Fruit fly (Drosophila melanogaster) whole organism, embryonic: Measurements from ENCODE around the gene CG4991.
A peak's percentile ranks its signal among the peaks of the same experiment; 100 is the strongest.

Experiments used
- Adf1 ChIP-seq: fragments of 200-800 bp; sonication (Bioruptor generic); IDR thresholded peaks from 2 replicates; pipeline ENCODE4 v1.3.6; 2022; ENCODE audit warnings: missing biosample characterization, missing genetic modification characterization
- Bdp1 ChIP-seq: fragments of 200-800 bp; sonication (Bioruptor generic); optimal IDR thresholded peaks from 3 replicates; lab custom pipeline; 2016; ENCODE audit warnings: missing biosample characterization, missing genetic modification characterization
- CG11085 ChIP-seq: fragments of 200-800 bp; sonication (Bioruptor generic); IDR thresholded peaks from 2 replicates; pipeline ENCODE4 v1.3.6; 2022; ENCODE audit warnings: missing biosample characterization, missing genetic modification characterization
- CG11504 ChIP-seq: fragments of 200-800 bp; sonication (Bioruptor generic); optimal IDR thresholded peaks from 3 replicates; lab custom pipeline; 2019; ENCODE audit warnings: missing biosample characterization, mild to moderate bottlenecking, missing genetic modification characterization, moderate library complexity
- CG17385 ChIP-seq: fragments of 200-800 bp; sonication (Bioruptor generic); optimal IDR thresholded peaks from 3 replicates; lab custom pipeline; 2018; ENCODE audit warnings: missing biosample characterization, mild to moderate bottlenecking, missing genetic modification characterization
- CG30431 ChIP-seq: fragments of 200-800 bp; sonication (Bioruptor generic); optimal IDR thresholded peaks from 2 replicates; lab custom pipeline; 2017; ENCODE audit warnings: missing biosample characterization, missing genetic modification characterization
- CG3065 ChIP-seq: fragments of 200-800 bp; sonication (Bioruptor generic); optimal IDR thresholded peaks from 2 replicates; lab custom pipeline; 2016; ENCODE audit warnings: missing biosample characterization, missing genetic modification characterization
- CG4617 ChIP-seq: fragments of 200-800 bp; sonication (Bioruptor generic); optimal IDR thresholded peaks from 3 replicates; lab custom pipeline; 2016; ENCODE audit warnings: missing biosample characterization, missing genetic modification characterization, borderline replicate concordance
- CG7556 ChIP-seq: fragments of 200-800 bp; sonication (Bioruptor generic); optimal IDR thresholded peaks from 2 replicates; lab custom pipeline; 2017; ENCODE audit warnings: missing biosample characterization, mild to moderate bottlenecking, missing genetic modification characterization
- Deaf1 ChIP-seq: fragments of 200-800 bp; optimal IDR thresholded peaks from 3 replicates; lab custom pipeline; 2019; ENCODE audit warnings: missing biosample characterization, mild to moderate bottlenecking, missing genetic modification characterization, moderate library complexity
- Dip2 ChIP-seq: fragments of 200-800 bp; sonication (Bioruptor generic); IDR thresholded peaks from 2 replicates; pipeline ENCODE4 v1.3.6; 2022; ENCODE audit warnings: missing biosample characterization, missing genetic modification characterization
- Dref ChIP-seq: fragments of 200-800 bp; sonication (Bioruptor generic); IDR thresholded peaks from 2 replicates; pipeline ENCODE4 v1.3.6; 2022; ENCODE audit warnings: missing biosample characterization, missing genetic modification characterization
- Ets65A ChIP-seq: fragments of 200-800 bp; sonication (Bioruptor generic); peaks from one replicate; lab custom pipeline; 2016; ENCODE audit warnings: missing biosample characterization, missing genetic modification characterization
- HLH4C ChIP-seq: fragments of 200-800 bp; sonication (Bioruptor generic); IDR thresholded peaks from 3 replicates; pipeline ENCODE4 v1.3.6; 2022; ENCODE audit warnings: missing biosample characterization, missing genetic modification characterization; ENCODE audit not compliant: partially characterized antibody
- HmgD ChIP-seq: fragments of 200-800 bp; sonication (Bioruptor generic); optimal IDR thresholded peaks from 3 replicates; lab custom pipeline; 2016; ENCODE audit warnings: missing biosample characterization, missing genetic modification characterization
- Hr39 ChIP-seq: fragments of >200 bp; optimal IDR thresholded peaks from 2 replicates; lab custom pipeline; 2017
- Hr51 ChIP-seq, 2 experiments: fragments of 200-800 bp; sonication (Bioruptor generic); optimal IDR thresholded peaks; 2 replicates in 1 of 2; 3 replicates in 1 of 2; lab custom pipeline; 2016 to 2018; ENCODE audit warnings: missing biosample characterization in 2 of 2, missing genetic modification characterization in 2 of 2, mild to moderate bottlenecking in 1 of 2, moderate library complexity in 1 of 2
- Kr ChIP-seq: fragments of 200-800 bp; sonication (Bioruptor generic); optimal IDR thresholded peaks from 2 replicates; lab custom pipeline; 2017; ENCODE audit warnings: missing biosample characterization, mild to moderate bottlenecking, missing genetic modification characterization
- Max ChIP-seq: fragments of 200-800 bp; sonication (Bioruptor generic); optimal IDR thresholded peaks from 2 replicates; lab custom pipeline; 2016; ENCODE audit warnings: missing biosample characterization, mild to moderate bottlenecking, missing genetic modification characterization
- NC2β ChIP-seq: fragments of 200-800 bp; sonication (Bioruptor generic); optimal IDR thresholded peaks from 2 replicates; lab custom pipeline; 2016; ENCODE audit warnings: missing biosample characterization, missing genetic modification characterization
- Scr ChIP-seq: fragments of 200-800 bp; sonication (Bioruptor generic); IDR thresholded peaks from 2 replicates; pipeline ENCODE4 v1.3.6; 2022; ENCODE audit warnings: missing biosample characterization, missing genetic modification characterization; ENCODE audit not compliant: partially characterized antibody
- abd-A ChIP-seq: fragments of 200-800 bp; sonication (Bioruptor generic); optimal IDR thresholded peaks from 3 replicates; lab custom pipeline; 2019; ENCODE audit warnings: missing biosample characterization, mild to moderate bottlenecking, missing genetic modification characterization, moderate library complexity
- chinmo ChIP-seq: fragments of 200-800 bp; sonication (Bioruptor generic); IDR thresholded peaks from 4 replicates; pipeline ENCODE4 v1.3.6; 2022; ENCODE audit warnings: missing biosample characterization, missing genetic modification characterization; ENCODE audit not compliant: partially characterized antibody
- crol ChIP-seq: fragments of 200-800 bp; sonication (Bioruptor generic); IDR thresholded peaks from 2 replicates; pipeline ENCODE4 v1.3.6; 2022; ENCODE audit warnings: missing biosample characterization, missing genetic modification characterization
- crp ChIP-seq, 2 experiments: fragments of 200-800 bp; sonication (Bioruptor generic); optimal IDR thresholded peaks; 2 replicates in 1 of 2; 3 replicates in 1 of 2; lab custom pipeline; 2017; ENCODE audit warnings: missing biosample characterization in 2 of 2, missing genetic modification characterization in 2 of 2, mild to moderate bottlenecking in 1 of 2, moderate library complexity in 1 of 2
- esg ChIP-seq: fragments of 200-800 bp; sonication (Bioruptor generic); conservative IDR thresholded peaks from 2 replicates; pipeline ENCODE4 v1.3.6; 2022; ENCODE audit warnings: missing biosample characterization, missing genetic modification characterization
- ewg ChIP-seq: fragments of 200-800 bp; sonication (Bioruptor generic); optimal IDR thresholded peaks from 3 replicates; lab custom pipeline; 2017; ENCODE audit warnings: mild to moderate bottlenecking, missing biosample characterization, missing genetic modification reagents, missing genetic modification characterization
- nom ChIP-seq: fragments of 200-800 bp; sonication (Bioruptor generic); optimal IDR thresholded peaks from 2 replicates; lab custom pipeline; 2017; ENCODE audit warnings: missing biosample characterization, missing genetic modification characterization, mild to moderate bottlenecking, moderate library complexity, missing genetic modification reagents
- oc ChIP-seq: fragments of 200-800 bp; sonication (Bioruptor generic); optimal IDR thresholded peaks from 2 replicates; lab custom pipeline; 2018; ENCODE audit warnings: missing biosample characterization, mild to moderate bottlenecking, missing genetic modification characterization, moderate library complexity
- pfk ChIP-seq: fragments of 200-800 bp; sonication (Bioruptor generic); optimal IDR thresholded peaks from 2 replicates; lab custom pipeline; 2018; ENCODE audit warnings: missing biosample characterization, mild to moderate bottlenecking, missing genetic modification characterization, moderate library complexity
- pros ChIP-seq: fragments of 200-800 bp; sonication (Bioruptor generic); optimal IDR thresholded peaks from 3 replicates; lab custom pipeline; 2019; ENCODE audit warnings: missing biosample characterization, mild to moderate bottlenecking, missing genetic modification characterization, moderate library complexity
- pum ChIP-seq: fragments of 200-800 bp; sonication (Bioruptor generic); optimal IDR thresholded peaks from 2 replicates; lab custom pipeline; 2016; ENCODE audit warnings: missing biosample characterization, missing genetic modification characterization
- pzg ChIP-seq: fragments of 200-800 bp; sonication (Bioruptor generic); optimal IDR thresholded peaks from 3 replicates; lab custom pipeline; 2018; ENCODE audit warnings: missing biosample characterization, mild to moderate bottlenecking, missing genetic modification characterization, moderate library complexity
- row ChIP-seq: fragments of 200-800 bp; sonication (Bioruptor generic); IDR thresholded peaks from 3 replicates; pipeline ENCODE4 v1.3.6; 2022; ENCODE audit warnings: missing biosample characterization, missing genetic modification characterization
- scrt ChIP-seq: fragments of 200-800 bp; sonication (Bioruptor generic); optimal IDR thresholded peaks from 2 replicates; lab custom pipeline; 2018; ENCODE audit warnings: missing biosample characterization, mild to moderate bottlenecking, missing genetic modification characterization, moderate library complexity
- sr ChIP-seq: fragments of 200-800 bp; sonication (Bioruptor generic); IDR thresholded peaks from 3 replicates; pipeline ENCODE4 v1.3.6; 2022; ENCODE audit warnings: missing biosample characterization, missing genetic modification characterization
- stc ChIP-seq: fragments of 200-800 bp; sonication (Bioruptor generic); IDR thresholded peaks from 2 replicates; pipeline ENCODE4 v1.3.6; 2022; ENCODE audit warnings: missing biosample characterization, missing genetic modification characterization
- tio ChIP-seq: fragments of 200-800 bp; sonication (Bioruptor generic); optimal IDR thresholded peaks from 2 replicates; lab custom pipeline; 2017; ENCODE audit warnings: missing biosample characterization, missing genetic modification characterization, inconsistent platforms
- tna ChIP-seq: fragments of 200-800 bp; sonication (Bioruptor generic); IDR thresholded peaks from 2 replicates; pipeline ENCODE4 v1.3.6; 2022; ENCODE audit warnings: missing biosample characterization, missing genetic modification characterization; ENCODE audit not compliant: partially characterized antibody
- toy ChIP-seq: fragments of 200-800 bp; sonication (Bioruptor generic); IDR thresholded peaks from 2 replicates; pipeline ENCODE4 v1.3.6; 2022; ENCODE audit warnings: missing biosample characterization, missing genetic modification characterization
- trh ChIP-seq: fragments of 200-800 bp; sonication (Bioruptor generic); optimal IDR thresholded peaks from 2 replicates; lab custom pipeline; 2016; ENCODE audit warnings: missing biosample characterization, missing genetic modification characterization
- ttk ChIP-seq: fragments of 200-800 bp; sonication (Bioruptor generic); IDR thresholded peaks from 2 replicates; pipeline ENCODE4 v2.1.2; 2022; ENCODE audit warnings: missing biosample characterization, missing genetic modification characterization
- unc-4 ChIP-seq: fragments of 200-800 bp; sonication (Bioruptor generic); IDR thresholded peaks from 2 replicates; pipeline ENCODE4 v1.3.6; 2022; ENCODE audit warnings: missing biosample characterization, missing genetic modification characterization; ENCODE audit not compliant: partially characterized antibody
- wdn ChIP-seq: fragments of 200-800 bp; sonication (Bioruptor generic); IDR thresholded peaks from 2 replicates; pipeline ENCODE4 v1.3.6; 2022; ENCODE audit warnings: missing biosample characterization, missing genetic modification characterization
- wek ChIP-seq: fragments of 200-800 bp; sonication (Bioruptor generic); optimal IDR thresholded peaks from 3 replicates; lab custom pipeline; 2018; ENCODE audit warnings: missing biosample characterization, mild to moderate bottlenecking, missing genetic modification characterization, moderate library complexity

Gene CG4991

DNA sequence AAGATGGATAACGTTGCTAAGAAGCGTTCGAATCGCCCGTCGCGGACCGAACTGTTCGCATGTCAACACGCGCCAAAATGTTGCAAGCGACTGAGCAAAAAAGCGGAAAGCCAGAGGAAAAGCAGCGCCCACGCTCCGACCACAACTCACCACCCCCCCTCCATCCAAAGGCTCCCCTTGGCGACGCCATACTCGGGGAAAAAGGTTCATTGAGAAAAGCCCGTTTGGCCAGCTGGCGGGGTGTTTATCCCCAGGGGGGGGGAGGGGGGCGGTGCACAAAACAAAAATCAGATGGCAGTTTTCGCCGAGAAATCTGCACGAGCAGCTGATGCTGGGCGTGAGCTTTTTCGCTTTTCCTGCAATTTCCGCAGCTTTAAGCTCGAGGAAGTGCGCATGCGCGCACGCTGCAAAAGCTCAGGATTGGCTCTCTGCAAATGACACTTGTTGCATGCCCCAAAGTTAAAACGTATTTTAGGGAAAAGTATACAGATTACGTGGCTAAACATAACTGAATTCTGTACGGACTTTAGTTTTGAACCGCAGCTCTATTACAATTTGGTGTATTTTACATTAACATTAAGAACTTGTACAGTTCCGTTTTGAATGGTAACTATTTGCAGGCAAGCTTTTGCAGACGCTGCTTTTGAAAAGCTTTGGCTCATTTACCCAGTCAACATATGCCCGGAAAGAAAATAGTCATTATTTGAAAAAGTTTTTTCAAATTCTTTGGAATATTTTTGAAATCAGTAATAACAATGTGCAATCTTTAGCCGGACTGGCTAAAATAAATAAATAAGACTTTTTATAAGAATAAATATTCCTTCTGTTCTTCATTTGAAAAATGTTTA, 43.7 kb upstream of the CG4991 start:
- TF ChIP-seq scrt = peak; percentile 92
- no peak for TF ChIP-seq HLH4C (GFP tag; lab: Robert Waterston, UW)
- peak; percentile 59 for TF ChIP-seq ewg (GFP tag; lab: Kevin White, UChicago)
- TF ChIP-seq Kr (GFP tag; lab: Kevin White, UChicago) = no peak
- no peak for TF ChIP-seq tio
- peak; percentile 5 for TF ChIP-seq pzg (GFP tag; lab: Kevin White, UChicago)
- TF ChIP-seq Hr39 (lab: Kevin White, UChicago) = peak; percentile 70
- TF ChIP-seq Dref (GFP tag; lab: Robert Waterston, UW) = 0 out of 2 replicates have a peak, but pooled peaks have one; percentile 15
- peak; percentile 55 for TF ChIP-seq abd-A (tag; lab: Kevin White, UChicago)
- peak; percentile 89 for TF ChIP-seq crol (GFP tag; lab: Robert Waterston, UW)
- no peak for TF ChIP-seq Scr (GFP tag; lab: Robert Waterston, UW)
- no peak for TF ChIP-seq NC2β (GFP tag; lab: Kevin White, UChicago)
- TF ChIP-seq sr (GFP tag; lab: Robert Waterston, UW) = peak; percentile 59; the same call in 2 of the 3 replicates
- no peak for TF ChIP-seq trh (GFP tag; lab: Kevin White, UChicago)
- peak in 1 of 2 experiments; percentile 18 for TF ChIP-seq Hr51 (GFP tag; optimal IDR thresholded peaks at IDR 0.05; lab: Kevin White, UChicago)
- no peak for TF ChIP-seq wek (GFP tag; lab: Kevin White, UChicago)
- TF ChIP-seq Deaf1 = peak; percentile 51
- TF ChIP-seq CG11504 = peak; percentile 93
- TF ChIP-seq Ets65A (GFP tag; lab: Kevin White, UChicago) = peak; percentile 53
- peak in 1 of 2 experiments; percentile 58 for TF ChIP-seq crp (GFP tag; optimal IDR thresholded peaks at IDR 0.05; lab: Kevin White, UChicago)
- peak; percentile 35; the same call in 1 of the 2 replicates for TF ChIP-seq Adf1 (GFP tag; lab: Robert Waterston, UW)

dm6 chrX:17066632-17067031, 25.0 kb upstream of the CG4991 start, which contains the start of gene CG45002:
Gene CG45002 (minus strand): TSS chrX:17066732.
- no peak for TF ChIP-seq wdn (GFP tag; lab: Robert Waterston, UW)
- no peak for TF ChIP-seq CG17385 (GFP tag; lab: Kevin White, UChicago)
- no peak for TF ChIP-seq Dip2 (GFP tag; lab: Robert Waterston, UW)
- no peak for TF ChIP-seq HmgD (GFP tag; lab: Kevin White, UChicago)
- TF ChIP-seq CG11085 (GFP tag; lab: Robert Waterston, UW) = no peak
- TF ChIP-seq tio = no peak
- TF ChIP-seq wek (GFP tag; lab: Kevin White, UChicago) = no peak
- TF ChIP-seq pfk (GFP tag; lab: Kevin White, UChicago) = no peak
- no peak for TF ChIP-seq tna
- no peak for TF ChIP-seq Max
- TF ChIP-seq toy (GFP tag; lab: Robert Waterston, UW) = no peak
- no peak for TF ChIP-seq ttk (GFP tag; lab: Robert Waterston, UW)
- TF ChIP-seq CG30431 (GFP tag; lab: Kevin White, UChicago) = no peak
- TF ChIP-seq scrt = peak; percentile 45
- TF ChIP-seq nom (GFP tag; lab: Kevin White, UChicago) = no peak
- TF ChIP-seq pros (GFP tag; lab: Kevin White, UChicago) = no peak
- TF ChIP-seq esg (GFP tag; lab: Robert Waterston, UW) = no peak
- TF ChIP-seq row (GFP tag; lab: Robert Waterston, UW) = peak; percentile 9; the same call in 1 of the 3 replicates
- TF ChIP-seq chinmo = 0 out of 4 replicates have a peak, but pooled peaks have one; percentile 39
- no peak for TF ChIP-seq Bdp1 (GFP tag; lab: Kevin White, UChicago)
- no peak for TF ChIP-seq CG4617
- TF ChIP-seq unc-4 (GFP tag; lab: Robert Waterston, UW) = no peak
- peak; percentile 78 for TF ChIP-seq crol (GFP tag; lab: Robert Waterston, UW)
- no peak for TF ChIP-seq stc (GFP tag; lab: Robert Waterston, UW)
- TF ChIP-seq oc (tag; lab: Kevin White, UChicago) = no peak
- no peak for TF ChIP-seq pum
- TF ChIP-seq Adf1 (GFP tag; lab: Robert Waterston, UW) = peak; percentile 13; the same call in 1 of the 2 replicates
- TF ChIP-seq CG3065 (GFP tag; lab: Kevin White, UChicago) = no peak
- TF ChIP-seq CG7556 (GFP tag; lab: Kevin White, UChicago) = no peak
